Fruit fly (Drosophila melanogaster): ENCODE data around the gene CG45490.
"Not testable (repeated sequence)": the region's sequence is repeated elsewhere in the genome, so short reads cannot be mapped to it uniquely, and the experiment has no call there.

DNA sequence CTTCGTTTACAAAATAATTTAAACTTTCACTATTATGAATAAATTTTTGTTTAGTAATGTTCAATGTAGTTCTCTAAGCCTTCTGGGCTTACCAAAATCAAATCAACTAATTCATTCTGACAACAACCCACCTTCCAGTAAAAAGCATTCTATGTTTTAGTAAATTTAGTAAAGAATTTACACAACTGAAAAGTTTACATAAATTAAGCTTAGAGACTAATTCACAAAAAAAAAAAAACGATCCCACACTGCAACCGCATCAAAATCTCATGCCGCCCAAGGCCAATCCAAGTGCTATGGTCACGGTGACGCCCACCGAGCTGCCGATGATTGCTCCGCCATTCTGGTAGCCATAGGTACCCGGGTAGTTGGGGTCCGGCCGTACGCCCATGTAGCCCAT lies 13.8 kb downstream of the CG45490 start, which contains the start of gene CG45488:
- TF ChIP-seq CTCF, CG8478 (optimal IDR thresholded peaks at IDR 0.05): not testable (repeated sequence)

Measured in S2 (cell line).